Worm (Caenorhabditis elegans) whole organism, L3 larva: ENCODE data around the gene elp-1.

ENCODE experiments used
- ceh-28 ChIP-seq: fragments of 150-350 bp; optimal IDR thresholded peaks from 2 replicates; lab custom pipeline; 2014; ENCODE audit warnings: missing biosample characterization, missing genetic modification reagents, missing genetic modification characterization
- egl-27 ChIP-seq: sonication (generic microtip); optimal IDR thresholded peaks from 4 replicates; lab custom pipeline; 2017; ENCODE audit warnings: missing biosample characterization, missing genetic modification reagents, missing genetic modification characterization
- elt-2 ChIP-seq: sonication (generic microtip); optimal IDR thresholded peaks from 2 replicates; lab custom pipeline; 2016; ENCODE audit warnings: missing genetic modification reagents, mild to moderate bottlenecking, missing genetic modification characterization, missing compliant biosample characterization
- fos-1 ChIP-seq: fragments of 150-350 bp; optimal IDR thresholded peaks from 2 replicates; lab custom pipeline; 2014; ENCODE audit warnings: missing biosample characterization, missing genetic modification characterization
- lin-15B ChIP-seq: fragments of 150-350 bp; optimal IDR thresholded peaks from 2 replicates; lab custom pipeline; 2014; ENCODE audit warnings: missing biosample characterization, missing genetic modification characterization
- mdl-1 ChIP-seq: fragments of 150-350 bp; optimal IDR thresholded peaks from 2 replicates; lab custom pipeline; 2014; ENCODE audit warnings: missing biosample characterization, missing genetic modification characterization
- nhr-25 ChIP-seq: sonication (generic microtip); optimal IDR thresholded peaks from 2 replicates; lab custom pipeline; 2017; ENCODE audit warnings: missing biosample characterization, missing genetic modification characterization
- nhr-76 ChIP-seq: fragments of 150-350 bp; sonication (generic microtip); optimal IDR thresholded peaks from 5 replicates; lab custom pipeline; 2014; ENCODE audit warnings: missing biosample characterization, missing genetic modification characterization
- sea-2 ChIP-seq: fragments of 150-350 bp; sonication (generic microtip); optimal IDR thresholded peaks from 4 replicates; lab custom pipeline; 2014; ENCODE audit warnings: missing biosample characterization, missing genetic modification reagents, missing genetic modification characterization
- skn-1 ChIP-seq: fragments of 150-350 bp; optimal IDR thresholded peaks from 2 replicates; lab custom pipeline; 2014; ENCODE audit warnings: missing biosample characterization, missing genetic modification characterization
- zag-1 ChIP-seq: fragments of 150-350 bp; optimal IDR thresholded peaks from 2 replicates; lab custom pipeline; 2014; ENCODE audit warnings: missing biosample characterization, missing genetic modification characterization

DNA sequence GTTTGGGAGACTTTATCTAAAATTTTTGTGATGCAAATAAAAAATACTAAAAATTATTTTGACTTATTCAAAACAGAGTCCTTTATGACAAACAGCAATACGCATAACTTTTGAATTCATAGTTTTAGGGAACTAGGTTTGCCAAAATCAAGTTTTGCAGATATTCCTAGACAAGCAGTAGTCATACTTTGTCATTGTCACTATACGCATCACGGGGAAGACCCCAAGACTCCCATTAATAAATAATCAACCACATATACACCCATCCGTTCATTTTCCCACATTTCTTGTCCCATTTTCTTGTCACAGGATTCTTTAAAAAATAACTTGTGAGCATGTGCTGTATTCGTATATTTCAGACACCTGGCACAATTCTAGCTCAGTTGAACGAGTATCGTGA, 44.5 kb upstream of the elp-1 start, which contains the start of gene Y44A6D.7:
- no peak for TF ChIP-seq elt-2 (tag; lab: Kevin White, UChicago)
- TF ChIP-seq fos-1 (tag; lab: Kevin White, UChicago): no peak
- TF ChIP-seq skn-1 (tag; lab: Kevin White, UChicago): no peak
- TF ChIP-seq sea-2 (GFP tag; lab: Kevin White, UChicago): no peak
- no peak for TF ChIP-seq zag-1 (tag; lab: Kevin White, UChicago)
- no peak for TF ChIP-seq nhr-25
- TF ChIP-seq nhr-76: no peak
- no peak for TF ChIP-seq lin-15B
- no peak for TF ChIP-seq ceh-28 (tag; lab: Kevin White, UChicago)
- TF ChIP-seq egl-27 (tag; lab: Kevin White, UChicago): no peak
- no peak for TF ChIP-seq mdl-1 (tag; lab: Kevin White, UChicago)
